Fruit fly (Drosophila melanogaster) whole organism, embryonic: ENCODE measurements around the gene upSET.

Experiments used
- CG10654 ChIP-seq: fragments of 200-800 bp; sonication (Bioruptor generic); optimal IDR thresholded peaks from 2 replicates; lab custom pipeline; 2016; ENCODE audit warnings: missing biosample characterization, missing genetic modification characterization
- CG13287 ChIP-seq: fragments of 200-800 bp; sonication (Bioruptor generic); IDR thresholded peaks from 2 replicates; pipeline ENCODE4 v1.3.6; 2022; ENCODE audit warnings: missing biosample characterization, missing genetic modification characterization; ENCODE audit not compliant: partially characterized antibody
- CG13894 ChIP-seq: fragments of 200-800 bp; sonication (Bioruptor generic); optimal IDR thresholded peaks from 3 replicates; lab custom pipeline; 2018; ENCODE audit warnings: missing biosample characterization, mild to moderate bottlenecking, missing genetic modification characterization, moderate library complexity
- CG15269 ChIP-seq: fragments of 200-800 bp; sonication (Bioruptor generic); optimal IDR thresholded peaks from 2 replicates; lab custom pipeline; 2018; ENCODE audit warnings: missing biosample characterization, mild to moderate bottlenecking, missing genetic modification characterization, moderate library complexity
- CG15514 ChIP-seq: fragments of 200-800 bp; sonication (Bioruptor generic); optimal IDR thresholded peaks from 3 replicates; lab custom pipeline; 2017; ENCODE audit warnings: missing biosample characterization, missing genetic modification characterization, mild to moderate bottlenecking, moderate library complexity, missing genetic modification reagents
- CG1603 ChIP-seq: fragments of 200-800 bp; sonication (Bioruptor generic); optimal IDR thresholded peaks from 2 replicates; lab custom pipeline; 2019; ENCODE audit warnings: missing biosample characterization, mild to moderate bottlenecking, missing genetic modification characterization, moderate library complexity
- CG17361 ChIP-seq: fragments of 200-800 bp; sonication (Bioruptor generic); IDR thresholded peaks from 3 replicates; pipeline ENCODE4 v1.3.6; 2022; ENCODE audit warnings: missing biosample characterization, missing genetic modification characterization
- CG17385 ChIP-seq: fragments of 200-800 bp; sonication (Bioruptor generic); optimal IDR thresholded peaks from 3 replicates; lab custom pipeline; 2018; ENCODE audit warnings: missing biosample characterization, mild to moderate bottlenecking, missing genetic modification characterization
- CG17612 ChIP-seq: fragments of 200-800 bp; sonication (Bioruptor generic); IDR thresholded peaks from 2 replicates; pipeline ENCODE4 v1.3.6; 2022; ENCODE audit warnings: missing biosample characterization, missing genetic modification characterization
- CG2199 ChIP-seq: fragments of 200-800 bp; sonication (Bioruptor generic); IDR thresholded peaks from 3 replicates; pipeline ENCODE4 v1.3.6; 2022; ENCODE audit warnings: missing biosample characterization, missing genetic modification characterization
- CG2889 ChIP-seq: fragments of 200-800 bp; sonication (Bioruptor generic); IDR thresholded peaks from 3 replicates; pipeline ENCODE4 v1.3.6; 2022; ENCODE audit warnings: missing biosample characterization, missing genetic modification characterization
- CG7556 ChIP-seq: fragments of 200-800 bp; sonication (Bioruptor generic); optimal IDR thresholded peaks from 2 replicates; lab custom pipeline; 2017; ENCODE audit warnings: missing biosample characterization, mild to moderate bottlenecking, missing genetic modification characterization
- CG7786 ChIP-seq: fragments of 200-800 bp; sonication (Bioruptor generic); optimal IDR thresholded peaks from 2 replicates; lab custom pipeline; 2016; ENCODE audit warnings: missing biosample characterization, missing genetic modification characterization
- CG9609 ChIP-seq: fragments of 200-800 bp; sonication (Bioruptor generic); optimal IDR thresholded peaks from 3 replicates; lab custom pipeline; 2016; ENCODE audit warnings: missing biosample characterization, missing genetic modification characterization
- CG9727 ChIP-seq: fragments of 200-800 bp; sonication (Bioruptor generic); optimal IDR thresholded peaks from 3 replicates; lab custom pipeline; 2017; ENCODE audit warnings: missing biosample characterization, mild to moderate bottlenecking, missing genetic modification characterization
- Chrac-16 ChIP-seq: fragments of 200-800 bp; sonication (Bioruptor generic); optimal IDR thresholded peaks from 3 replicates; lab custom pipeline; 2016; ENCODE audit warnings: missing biosample characterization, missing genetic modification characterization
- CoRest ChIP-seq: fragments of 200-800 bp; sonication (Bioruptor generic); optimal IDR thresholded peaks from 3 replicates; lab custom pipeline; 2018; ENCODE audit warnings: missing biosample characterization, mild to moderate bottlenecking, missing genetic modification characterization, moderate library complexity
- Drgx ChIP-seq: fragments of 200-800 bp; sonication (Bioruptor generic); IDR thresholded peaks from 2 replicates; pipeline ENCODE4 v1.3.6; 2022; ENCODE audit warnings: missing biosample characterization, missing genetic modification characterization
- Fer1 ChIP-seq: fragments of 200-800 bp; sonication (Bioruptor generic); optimal IDR thresholded peaks from 2 replicates; lab custom pipeline; 2017; ENCODE audit warnings: missing biosample characterization, mild to moderate bottlenecking, missing genetic modification characterization
- GATAe ChIP-seq: fragments of 200-800 bp; sonication (Bioruptor generic); conservative IDR thresholded peaks from 2 replicates; pipeline ENCODE4 v1.3.6; 2022; ENCODE audit warnings: missing biosample characterization, missing genetic modification characterization
- H2.0 ChIP-seq: fragments of 200-800 bp; sonication (Bioruptor generic); IDR thresholded peaks from 2 replicates; pipeline ENCODE4 v1.3.6; 2022; ENCODE audit warnings: missing biosample characterization, missing genetic modification characterization
- Kr ChIP-seq: fragments of 200-800 bp; sonication (Bioruptor generic); optimal IDR thresholded peaks from 2 replicates; lab custom pipeline; 2017; ENCODE audit warnings: missing biosample characterization, mild to moderate bottlenecking, missing genetic modification characterization
- Pdp1 ChIP-seq, 2 experiments: fragments of 200-800 bp; sonication (Bioruptor generic); optimal IDR thresholded peaks; 3 replicates each; lab custom pipeline; 2016; ENCODE audit warnings: missing biosample characterization in 2 of 2, missing genetic modification characterization in 2 of 2, mild to moderate bottlenecking in 1 of 2, moderate library complexity in 1 of 2
- Rx ChIP-seq: fragments of 200-800 bp; sonication (Bioruptor generic); IDR thresholded peaks from 2 replicates; pipeline ENCODE4 v1.3.6; 2022; ENCODE audit warnings: missing biosample characterization, missing genetic modification characterization
- Sry-δ ChIP-seq: fragments of 200-800 bp; sonication (Bioruptor generic); optimal IDR thresholded peaks from 2 replicates; lab custom pipeline; 2016; ENCODE audit warnings: missing biosample characterization, missing genetic modification characterization
- Taf1 ChIP-seq: fragments of 200-800 bp; sonication (Bioruptor generic); IDR thresholded peaks from 2 replicates; pipeline ENCODE4 v1.3.6; 2022; ENCODE audit warnings: missing biosample characterization, missing genetic modification characterization
- Usf ChIP-seq: fragments of 200-800 bp; sonication (Bioruptor generic); optimal IDR thresholded peaks from 2 replicates; lab custom pipeline; 2017; ENCODE audit warnings: missing genotype, missing biosample characterization, missing genetic modification characterization
- al ChIP-seq: fragments of 200-800 bp; sonication (Bioruptor generic); IDR thresholded peaks from 2 replicates; pipeline ENCODE4 v1.3.6; 2022; ENCODE audit warnings: missing biosample characterization, missing genetic modification characterization
- ase ChIP-seq: fragments of 200-800 bp; sonication (Bioruptor generic); IDR thresholded peaks from 3 replicates; pipeline ENCODE4 v1.3.6; 2022; ENCODE audit warnings: missing biosample characterization, missing genetic modification characterization
- bowl ChIP-seq: fragments of 200-800 bp; sonication (Bioruptor generic); IDR thresholded peaks from 2 replicates; pipeline ENCODE4 v1.3.6; 2022; ENCODE audit warnings: missing biosample characterization, missing genetic modification characterization
- br ChIP-seq: fragments of >200 bp; optimal IDR thresholded peaks from 2 replicates; lab custom pipeline; 2017
- chm ChIP-seq: fragments of 200-800 bp; sonication (Bioruptor generic); IDR thresholded peaks from 2 replicates; pipeline ENCODE4 v1.3.6; 2022; ENCODE audit warnings: missing biosample characterization, missing genetic modification characterization
- dan ChIP-seq: fragments of 200-800 bp; sonication (Bioruptor generic); IDR thresholded peaks from 2 replicates; pipeline ENCODE4 v1.3.6; 2022; ENCODE audit warnings: missing biosample characterization, missing genetic modification characterization
- dmrt11E ChIP-seq: fragments of 200-800 bp; sonication (Bioruptor generic); optimal IDR thresholded peaks from 3 replicates; lab custom pipeline; 2018; ENCODE audit warnings: missing biosample characterization, mild to moderate bottlenecking, missing genetic modification characterization, moderate library complexity
- en ChIP-seq: fragments of 200-800 bp; sonication (Bioruptor generic); optimal IDR thresholded peaks from 2 replicates; lab custom pipeline; 2016; ENCODE audit warnings: missing biosample characterization, missing genetic modification characterization
- esg ChIP-seq: fragments of 200-800 bp; sonication (Bioruptor generic); conservative IDR thresholded peaks from 2 replicates; pipeline ENCODE4 v1.3.6; 2022; ENCODE audit warnings: missing biosample characterization, missing genetic modification characterization
- gce ChIP-seq: fragments of 200-800 bp; sonication (Bioruptor generic); IDR thresholded peaks from 3 replicates; pipeline ENCODE4 v1.3.6; 2022; ENCODE audit warnings: missing biosample characterization, missing genetic modification characterization
- ken ChIP-seq: fragments of 200-800 bp; sonication (Bioruptor generic); IDR thresholded peaks from 3 replicates; pipeline ENCODE4 v1.3.6; 2022; ENCODE audit warnings: missing biosample characterization, missing genetic modification characterization
- kni ChIP-seq: fragments of 200-800 bp; sonication (Bioruptor generic); optimal IDR thresholded peaks from 3 replicates; lab custom pipeline; 2017; ENCODE audit warnings: mild to moderate bottlenecking, missing biosample characterization, missing genetic modification reagents, missing genetic modification characterization
- nau ChIP-seq: fragments of 200-800 bp; sonication (Bioruptor generic); optimal IDR thresholded peaks from 3 replicates; lab custom pipeline; 2017; ENCODE audit warnings: missing biosample characterization, mild to moderate bottlenecking, missing genetic modification characterization, missing genetic modification reagents
- nerfin-1 ChIP-seq: fragments of 200-800 bp; sonication (Bioruptor generic); optimal IDR thresholded peaks from 3 replicates; lab custom pipeline; 2019; ENCODE audit warnings: missing biosample characterization, mild to moderate bottlenecking, missing genetic modification characterization, moderate library complexity
- prd ChIP-seq, 3 experiments: fragments of >200 bp in 2 of 3; fragments of 200-800 bp in 1 of 3; sonication (Bioruptor generic) in 1 of 3; optimal IDR thresholded peaks in 2 of 3; IDR thresholded peaks in 1 of 3; 2 replicates in 2 of 3; 3 replicates in 1 of 3; pipeline versions ENCODE4 v1.3.6 to Lab custom; 2017 to 2022; ENCODE audit warnings: missing biosample characterization in 1 of 3, missing genetic modification characterization in 1 of 3
- psq ChIP-seq: fragments of 200-800 bp; sonication (Bioruptor generic); optimal IDR thresholded peaks from 2 replicates; lab custom pipeline; 2017; ENCODE audit warnings: missing biosample characterization, missing genetic modification characterization
- row ChIP-seq: fragments of 200-800 bp; sonication (Bioruptor generic); IDR thresholded peaks from 3 replicates; pipeline ENCODE4 v1.3.6; 2022; ENCODE audit warnings: missing biosample characterization, missing genetic modification characterization
- stwl ChIP-seq: fragments of 200-800 bp; sonication (Bioruptor generic); optimal IDR thresholded peaks from 3 replicates; lab custom pipeline; 2018; ENCODE audit warnings: missing biosample characterization, mild to moderate bottlenecking, missing genetic modification characterization, moderate library complexity
- tna ChIP-seq: fragments of 200-800 bp; sonication (Bioruptor generic); IDR thresholded peaks from 2 replicates; pipeline ENCODE4 v1.3.6; 2022; ENCODE audit warnings: missing biosample characterization, missing genetic modification characterization; ENCODE audit not compliant: partially characterized antibody
- unc-4 ChIP-seq: fragments of 200-800 bp; sonication (Bioruptor generic); IDR thresholded peaks from 2 replicates; pipeline ENCODE4 v1.3.6; 2022; ENCODE audit warnings: missing biosample characterization, missing genetic modification characterization; ENCODE audit not compliant: partially characterized antibody
- zf30C ChIP-seq: fragments of 200-800 bp; sonication (Bioruptor generic); optimal IDR thresholded peaks from 3 replicates; lab custom pipeline; 2018; ENCODE audit warnings: missing biosample characterization, mild to moderate bottlenecking, missing genetic modification characterization
- zfh1 ChIP-seq: fragments of 200-800 bp; sonication (Bioruptor generic); IDR thresholded peaks from 3 replicates; pipeline ENCODE4 v1.3.6; 2022; ENCODE audit warnings: missing biosample characterization, missing genetic modification characterization

upSET gene

dm6 chr3L:13964635-13965501 lies 37.1 kb upstream of the upSET start, which contains the start of the genes Meics, Nxf3 and ssp2 (continued):
- TF ChIP-seq bowl (GFP tag; lab: Robert Waterston, UW) = no peak
- TF ChIP-seq al (GFP tag; lab: Robert Waterston, UW) = no peak
- TF ChIP-seq CG13894 (tag; lab: Kevin White, UChicago) = no peak
- no peak for TF ChIP-seq nau (GFP tag; lab: Kevin White, UChicago)
- TF ChIP-seq GATAe (GFP tag; lab: Robert Waterston, UW) = no peak
- TF ChIP-seq prd (optimal IDR thresholded peaks at IDR 0.05; lab: Kevin White, UChicago) = no peak
- peak; percentile 39; the same call in 1 of the 3 replicates for TF ChIP-seq prd (GFP tag; IDR thresholded peaks at IDR 0.05; lab: Robert Waterston, UW)
- no peak for TF ChIP-seq nerfin-1 (tag; lab: Kevin White, UChicago)
- no peak for TF ChIP-seq gce (GFP tag; lab: Robert Waterston, UW)
- peak; percentile 81 for TF ChIP-seq row (GFP tag; lab: Robert Waterston, UW)
- peak; percentile 25; the same call in 1 of the 2 replicates for TF ChIP-seq tna (GFP tag; lab: Robert Waterston, UW)
- peak; percentile 59 for TF ChIP-seq CG13287 (GFP tag; lab: Robert Waterston, UW)
- TF ChIP-seq Drgx (GFP tag; lab: Robert Waterston, UW) = no peak
- no peak for TF ChIP-seq CG2199 (GFP tag; lab: Robert Waterston, UW)
- peak; percentile 7 for TF ChIP-seq CG7556 (GFP tag; lab: Kevin White, UChicago)
- TF ChIP-seq zfh1 (GFP tag; lab: Robert Waterston, UW) = peak; percentile 25; the same call in 1 of the 3 replicates
- TF ChIP-seq Kr (GFP tag; lab: Kevin White, UChicago) = no peak
- peak; percentile 56 for TF ChIP-seq CG9727 (GFP tag; lab: Kevin White, UChicago)
- TF ChIP-seq unc-4 = peak; percentile 48; the same call in 1 of the 2 replicates
- no peak for TF ChIP-seq Fer1 (GFP tag; lab: Kevin White, UChicago)
- TF ChIP-seq esg (GFP tag; lab: Robert Waterston, UW) = no peak
- TF ChIP-seq Pdp1 (GFP tag; optimal IDR thresholded peaks at IDR 0.05; lab: Kevin White, UChicago) = peak in 1 of 2 experiments; percentile 7
- TF ChIP-seq chm (GFP tag; lab: Robert Waterston, UW) = peak; percentile 63
- TF ChIP-seq CG1603 (tag; lab: Kevin White, UChicago) = peak; percentile 58
- no peak; the same call in 2 of the 3 replicates for TF ChIP-seq CG17361 (GFP tag; lab: Robert Waterston, UW)
- no peak for TF ChIP-seq en (GFP tag; lab: Kevin White, UChicago)
- TF ChIP-seq stwl (tag; lab: Kevin White, UChicago) = peak; percentile 48
- TF ChIP-seq CG9609 (GFP tag; lab: Kevin White, UChicago) = peak; percentile 7
- TF ChIP-seq zf30C (GFP tag; lab: Kevin White, UChicago) = no peak
- TF ChIP-seq ken = peak; percentile 60; the same call in 2 of the 3 replicates
- no peak for TF ChIP-seq CG10654 (GFP tag; lab: Kevin White, UChicago)
- TF ChIP-seq Chrac-16 (GFP tag; lab: Kevin White, UChicago) = peak; percentile 7
- no peak for TF ChIP-seq kni (GFP tag; lab: Kevin White, UChicago)
- peak; percentile 74 for TF ChIP-seq CoRest (tag; lab: Kevin White, UChicago)
- TF ChIP-seq H2.0 = peak; percentile 34; the same call in 1 of the 2 replicates
- TF ChIP-seq CG7786 (GFP tag; lab: Kevin White, UChicago) = no peak
- TF ChIP-seq ase = no peak
- TF ChIP-seq CG2889 (GFP tag; lab: Robert Waterston, UW) = no peak
- TF ChIP-seq Usf (GFP tag; lab: Kevin White, UChicago) = no peak
- no peak for TF ChIP-seq psq (GFP tag; lab: Kevin White, UChicago)
- peak; percentile 3; the same call in 1 of the 2 replicates for TF ChIP-seq Rx (GFP tag; lab: Robert Waterston, UW)
- no peak for TF ChIP-seq CG17612
- peak; percentile 87 for TF ChIP-seq Sry-δ (GFP tag; lab: Kevin White, UChicago)
- TF ChIP-seq CG15269 (tag; lab: Kevin White, UChicago) = no peak
- peak; percentile 23 for TF ChIP-seq dmrt11E (tag; lab: Kevin White, UChicago)
- TF ChIP-seq CG15514 (GFP tag; lab: Kevin White, UChicago) = no peak
- no peak for TF ChIP-seq Taf1 (GFP tag; lab: Robert Waterston, UW)
- no peak for TF ChIP-seq dan (GFP tag; lab: Robert Waterston, UW)
- TF ChIP-seq br (lab: Kevin White, UChicago) = no peak
- no peak for TF ChIP-seq CG17385
